Fruit fly (Drosophila melanogaster): ENCODE results near the gene Josd.

Josd gene

DNA sequence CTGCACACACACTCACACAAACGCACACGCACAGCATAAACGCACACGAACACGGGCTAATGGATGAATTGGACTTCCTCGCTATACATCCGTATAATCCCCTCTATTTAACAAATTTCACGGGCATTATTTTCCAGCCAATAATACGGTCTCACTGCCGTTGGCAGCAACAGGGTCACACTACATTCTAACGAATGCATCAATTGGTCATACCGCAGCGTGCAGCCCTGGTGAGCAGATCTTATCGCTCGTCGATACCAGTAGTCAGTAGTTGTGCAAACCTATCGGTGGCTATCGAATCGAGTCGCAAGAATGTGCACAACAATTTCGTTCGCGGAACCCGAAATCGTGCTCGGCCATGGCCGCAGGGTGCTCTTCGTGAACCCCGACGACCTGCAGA is 26.9 kb downstream of the Josd start, which contains the start of the genes Top3beta and wuho (continued):
- no peak for TF ChIP-seq TFAM (GFP tag; optimal IDR thresholded peaks at IDR 0.05)
- peak; percentile 59 for TF ChIP-seq CG3995 (GFP tag; optimal IDR thresholded peaks at IDR 0.05)
- peak; percentile 44 for TF ChIP-seq CG12299 (tag; optimal IDR thresholded peaks at IDR 0.05)
- TF ChIP-seq luna (GFP tag; optimal IDR thresholded peaks at IDR 0.05) = peak; percentile 15
- TF ChIP-seq Hand (GFP tag; optimal IDR thresholded peaks at IDR 0.05) = no peak
- TF ChIP-seq crc (GFP tag; optimal IDR thresholded peaks at IDR 0.05) = no peak
- no peak for TF ChIP-seq pros (GFP tag; optimal IDR thresholded peaks at IDR 0.05)
- TF ChIP-seq CG4424 (GFP tag; optimal IDR thresholded peaks at IDR 0.05) = peak; percentile 6
- peak; percentile 40 for TF ChIP-seq grau (tag; optimal IDR thresholded peaks at IDR 0.05)
- peak; percentile 56 for TF ChIP-seq phol (tag; optimal IDR thresholded peaks at IDR 0.05)
- no peak for TF ChIP-seq cato (GFP tag; optimal IDR thresholded peaks at IDR 0.05; ENCODE audit: borderline replicate concordance)
- TF ChIP-seq Ravus (GFP tag; IDR thresholded peaks at IDR 0.05) = no peak
- no peak for TF ChIP-seq Dek (tag; optimal IDR thresholded peaks at IDR 0.05)
- peak; percentile 47; the same call in 1 of the 2 replicates for TF ChIP-seq CG42726 (GFP tag; IDR thresholded peaks at IDR 0.05; ENCODE audit: partially characterized antibody)
- TF ChIP-seq cas (GFP tag; IDR thresholded peaks at IDR 0.05) = no peak
- TF ChIP-seq CG18011 (GFP tag; optimal IDR thresholded peaks at IDR 0.05) = peak; percentile 25
- peak; percentile 65; the same call in 1 of the 2 replicates for TF ChIP-seq sob (GFP tag; IDR thresholded peaks at IDR 0.05)
- TF ChIP-seq CG18599 (GFP tag; optimal IDR thresholded peaks at IDR 0.05) = no peak
- TF ChIP-seq CG14710 (tag; optimal IDR thresholded peaks at IDR 0.05) = peak; percentile 74
- no peak for TF ChIP-seq Kr (GFP tag; optimal IDR thresholded peaks at IDR 0.05)
- no peak for TF ChIP-seq eve (GFP tag; optimal IDR thresholded peaks at IDR 0.05)
- no peak for TF ChIP-seq E2f1 (GFP tag; IDR thresholded peaks at IDR 0.05)
- TF ChIP-seq tin (GFP tag; optimal IDR thresholded peaks at IDR 0.05) = peak; percentile 28
- TF ChIP-seq bbx (GFP tag; IDR thresholded peaks at IDR 0.05; ENCODE audit: partially characterized antibody) = peak; percentile 79
- TF ChIP-seq Lim3 (GFP tag; IDR thresholded peaks at IDR 0.05) = no peak
- TF ChIP-seq slbo (GFP tag; IDR thresholded peaks at IDR 0.05) = peak; percentile 55; the same call in 1 of the 2 replicates
- TF ChIP-seq Gug (GFP tag; IDR thresholded peaks at IDR 0.05) = no peak
- no peak for TF ChIP-seq gce (GFP tag; IDR thresholded peaks at IDR 0.05)
- TF ChIP-seq CG1603 (tag; optimal IDR thresholded peaks at IDR 0.05) = peak; percentile 93
- peak; percentile 60 for TF ChIP-seq Xbp1 (GFP tag; optimal IDR thresholded peaks at IDR 0.05)
- TF ChIP-seq run (tag; optimal IDR thresholded peaks at IDR 0.05) = peak; percentile 35
- TF ChIP-seq CG2120 (GFP tag; optimal IDR thresholded peaks at IDR 0.05) = peak; percentile 57
- TF ChIP-seq CG10565 (GFP tag; optimal IDR thresholded peaks at IDR 0.05) = no peak
- peak; percentile 40; the same call in 1 of the 2 replicates for TF ChIP-seq ato (GFP tag; IDR thresholded peaks at IDR 0.05; ENCODE audit: partially characterized antibody)
- TF ChIP-seq CG1024 (GFP tag; IDR thresholded peaks at IDR 0.05) = no peak
- TF ChIP-seq Camta (GFP tag; optimal IDR thresholded peaks at IDR 0.05) = peak; percentile 21
- TF ChIP-seq sc (optimal IDR thresholded peaks at IDR 0.05) = no peak
- TF ChIP-seq sc (GFP tag; optimal IDR thresholded peaks at IDR 0.05) = no peak
- TF ChIP-seq HLH54F (GFP tag; optimal IDR thresholded peaks at IDR 0.05) = peak; percentile 39

DNA sequence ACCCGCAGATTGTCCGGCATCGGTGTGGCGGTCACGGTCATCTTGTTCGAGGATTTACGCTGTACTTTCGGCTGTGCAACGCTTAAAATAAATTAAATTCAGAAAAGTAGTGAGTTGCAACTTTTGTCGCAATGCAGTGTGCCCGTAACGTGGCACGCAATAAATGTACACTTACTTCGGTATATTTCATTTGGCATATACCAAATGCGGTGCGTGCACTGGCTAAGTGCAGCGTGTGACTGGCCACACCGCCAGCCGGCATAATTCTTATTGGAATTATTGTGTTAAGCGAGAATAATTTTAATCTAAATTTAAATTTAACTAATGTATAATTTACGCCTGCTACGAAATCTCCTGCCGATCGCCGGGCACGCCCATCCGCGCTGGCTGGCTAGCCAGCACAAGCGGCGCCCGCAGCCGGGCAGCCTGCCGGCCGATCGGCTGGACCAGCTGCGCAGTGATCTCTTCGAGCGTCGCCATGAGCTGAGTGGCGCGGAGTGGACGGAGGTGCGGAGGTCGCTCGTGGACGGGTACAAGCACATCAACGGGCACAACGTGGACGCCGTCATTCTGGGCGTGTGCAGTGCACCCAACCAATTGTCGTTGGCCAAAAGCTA is 30.2 kb downstream of the Josd start, which contains the start of the genes Rpt4 and mldr:
Rpt4 (minus strand) TSS at position 163 of the 617 bp plus-strand sequence.
mldr (plus strand) TSS at position 221 of the 617 bp plus-strand sequence.
- peak; percentile 12 for TF ChIP-seq Fer1 (GFP tag; optimal IDR thresholded peaks at IDR 0.05)
- TF ChIP-seq Sry-δ (GFP tag; optimal IDR thresholded peaks at IDR 0.05) = peak; percentile 30
- peak; percentile 68 for TF ChIP-seq Lhr (GFP tag; optimal IDR thresholded peaks at IDR 0.05)
- no peak for TF ChIP-seq Hand (GFP tag; optimal IDR thresholded peaks at IDR 0.05)
- no peak for TF ChIP-seq maf-S (GFP tag; optimal IDR thresholded peaks at IDR 0.05)
- TF ChIP-seq stc (GFP tag; IDR thresholded peaks at IDR 0.05) = no peak
- peak; percentile 41 for TF ChIP-seq unc-4 (GFP tag; IDR thresholded peaks at IDR 0.05; ENCODE audit: partially characterized antibody)
- TF ChIP-seq CG12659 (GFP tag; optimal IDR thresholded peaks at IDR 0.05) = peak; percentile 72
- TF ChIP-seq CG17829 (tag; optimal IDR thresholded peaks at IDR 0.05) = peak; percentile 31
- no peak for TF ChIP-seq CG4730 (GFP tag; IDR thresholded peaks at IDR 0.05)
- no peak for TF ChIP-seq CG10431 (GFP tag; optimal IDR thresholded peaks at IDR 0.05)
- no peak for TF ChIP-seq CG7357 (GFP tag; IDR thresholded peaks at IDR 0.05)
- peak; percentile 12 for TF ChIP-seq CG2116 (GFP tag; optimal IDR thresholded peaks at IDR 0.05)
- TF ChIP-seq Ets97D (GFP tag; optimal IDR thresholded peaks at IDR 0.05) = peak; percentile 47
- no peak for TF ChIP-seq sc (optimal IDR thresholded peaks at IDR 0.05)
- TF ChIP-seq sc (GFP tag; optimal IDR thresholded peaks at IDR 0.05) = no peak
